Worm (Caenorhabditis elegans) whole organism, L1 larva: ENCODE data around the gene srr-8.

Experiments
- aly-2 ChIP-seq: fragments of 150-350 bp; optimal IDR thresholded peaks from 2 replicates; lab custom pipeline; 2014; ENCODE audit warnings: missing biosample characterization, missing genetic modification characterization
- elt-2 ChIP-seq: sonication (generic microtip); optimal IDR thresholded peaks from 2 replicates; lab custom pipeline; 2016; ENCODE audit warnings: missing genetic modification characterization, mild to moderate bottlenecking, inconsistent platforms, missing compliant biosample characterization, missing genetic modification reagents
- ets-5 ChIP-seq: fragments of 200-800 bp; sonication (Bioruptor generic); IDR thresholded peaks from 2 replicates; pipeline ENCODE4 v1.3.6; 2022; ENCODE audit warnings: missing genetic modification characterization, missing compliant biosample characterization
- fkh-10 ChIP-seq: sonication (generic microtip); optimal IDR thresholded peaks from 2 replicates; lab custom pipeline; 2017; ENCODE audit warnings: missing biosample characterization, missing genetic modification reagents, missing genetic modification characterization
- lin-13 ChIP-seq: fragments of 150-350 bp; optimal IDR thresholded peaks from 2 replicates; lab custom pipeline; 2014; ENCODE audit warnings: missing biosample characterization, missing genetic modification reagents, missing genetic modification characterization
- lin-35 ChIP-seq, 2 experiments: fragments of 150-350 bp; optimal IDR thresholded peaks; 2 replicates each; lab custom pipeline; 2014; ENCODE audit warnings: missing biosample characterization in 2 of 2, missing genetic modification characterization in 2 of 2, missing genetic modification reagents in 2 of 2
- lir-3 ChIP-seq: sonication (generic microtip); optimal IDR thresholded peaks from 2 replicates; lab custom pipeline; 2016; ENCODE audit warnings: mild to moderate bottlenecking, missing genetic modification characterization, moderate library complexity, missing compliant biosample characterization; ENCODE audit not compliant: poor library complexity
- nhr-11 ChIP-seq: fragments of 150-350 bp; optimal IDR thresholded peaks from 2 replicates; lab custom pipeline; 2014; ENCODE audit warnings: missing biosample characterization, missing genetic modification characterization
- nhr-237 ChIP-seq: fragments of 150-350 bp; optimal IDR thresholded peaks from 2 replicates; lab custom pipeline; 2014; ENCODE audit warnings: missing biosample characterization, missing genetic modification characterization
- pqm-1 ChIP-seq: sonication (generic microtip); optimal IDR thresholded peaks from 3 replicates; lab custom pipeline; 2017; ENCODE audit warnings: missing biosample characterization, missing genetic modification characterization
- ztf-4 ChIP-seq: fragments of 150-350 bp; optimal IDR thresholded peaks from 2 replicates; lab custom pipeline; 2014; ENCODE audit warnings: missing biosample characterization, missing genetic modification characterization

ce11 chrV:5023355-5023754, 21.9 kb downstream of the srr-8 start:
- TF ChIP-seq pqm-1 (no peak), nhr-237 (tag; lab: Kevin White, UChicago) (no peak), lir-3 (tag; lab: Kevin White, UChicago) (no peak), lin-13 (GFP tag; lab: Kevin White, UChicago) (no peak), elt-2 (tag; lab: Kevin White, UChicago) (no peak), ztf-4 (tag; lab: Kevin White, UChicago) (no peak), ets-5 (GFP tag; lab: Robert Waterston, UW) (no peak), aly-2 (no peak), lin-35 (GFP tag; optimal IDR thresholded peaks at IDR 0.05; lab: Kevin White, UChicago) (no peak), nhr-11 (tag; lab: Kevin White, UChicago) (no peak), fkh-10 (no peak)
